Worm (Caenorhabditis elegans): ENCODE measurements around the gene ZK632.2.

ce11 chrIII:9767095-9767494, 31.8 kb upstream of the ZK632.2 start:
- TF ChIP-seq fos-1 (tag; optimal IDR thresholded peaks at IDR 0.05) (no peak), nhr-25 (tag; optimal IDR thresholded peaks at IDR 0.05) (no peak)
